Fruit fly (Drosophila melanogaster): ENCODE measurements around the gene chas.

Gene chas

dm6 chrX:17728338-17728737, 29.8 kb upstream of the chas start:
- TF ChIP-seq noc (tag; optimal IDR thresholded peaks at IDR 0.05): no peak

- TF ChIP-seq noc (tag; optimal IDR thresholded peaks at IDR 0.05): no peak
Observed at dm6 chrX:17726551-17727180, 28.1 kb upstream of the chas start.

DNA sequence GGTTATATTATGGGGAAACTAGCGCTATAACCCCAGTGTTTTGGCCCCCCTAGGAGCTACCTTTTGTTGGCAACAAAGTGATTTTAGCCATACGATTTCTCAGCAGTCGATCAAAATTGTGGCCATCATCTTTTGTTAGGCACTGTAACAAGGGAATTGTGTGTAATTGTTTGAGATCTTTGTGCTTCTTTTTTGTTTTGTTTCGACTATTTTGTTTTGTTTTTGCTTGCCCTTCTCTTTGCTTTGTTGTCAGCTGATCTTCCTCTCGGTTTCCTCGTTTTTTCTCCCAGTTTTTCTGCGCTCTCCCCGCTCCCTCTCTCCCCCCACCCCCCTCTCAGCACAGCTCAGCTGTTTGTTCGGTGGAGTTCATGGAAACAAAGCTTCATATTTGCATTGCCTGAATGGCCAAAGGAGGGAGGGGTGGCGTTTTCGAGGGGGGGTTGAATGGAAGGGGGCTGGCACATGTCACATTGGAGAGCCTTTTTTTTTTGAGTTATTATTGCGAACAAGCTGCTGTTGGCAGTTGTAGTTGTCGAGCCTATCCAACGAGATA, 27.5 kb upstream of the chas start:
- no peak for TF ChIP-seq noc (tag; optimal IDR thresholded peaks at IDR 0.05)

- TF ChIP-seq noc (tag; optimal IDR thresholded peaks at IDR 0.05): no peak
Observed at dm6 chrX:17724288-17724914, 25.9 kb upstream of the chas start.

- no peak for TF ChIP-seq noc (tag; optimal IDR thresholded peaks at IDR 0.05)
Observed at dm6 chrX:17722912-17723311, 24.4 kb upstream of the chas start.

dm6 chrX:17720261-17721052, 21.9 kb upstream of the chas start:
- TF ChIP-seq noc (tag; optimal IDR thresholded peaks at IDR 0.05): no peak

- no peak for TF ChIP-seq noc (tag; optimal IDR thresholded peaks at IDR 0.05)
Observed at dm6 chrX:17718927-17719691, 20.6 kb upstream of the chas start.

DNA sequence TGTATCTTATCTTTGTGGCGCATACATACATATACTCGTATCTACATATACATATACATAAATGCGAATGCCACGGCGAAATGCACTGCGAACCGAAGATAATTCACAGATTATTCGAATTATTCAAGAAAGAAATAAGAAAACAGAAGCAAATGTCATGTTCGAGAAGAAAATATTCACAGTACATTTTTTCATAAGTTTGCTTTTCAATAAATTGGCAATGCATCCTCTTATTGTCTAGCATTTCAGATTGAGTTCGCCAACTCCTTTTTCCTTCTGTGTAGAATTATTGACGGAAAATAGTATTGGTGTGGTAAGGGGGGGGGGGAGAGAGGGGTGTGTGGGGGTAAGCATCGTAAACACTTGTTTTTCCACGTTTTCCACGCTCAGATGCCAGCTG, 19.9 kb upstream of the chas start:
- TF ChIP-seq noc (tag; optimal IDR thresholded peaks at IDR 0.05): no peak

DNA sequence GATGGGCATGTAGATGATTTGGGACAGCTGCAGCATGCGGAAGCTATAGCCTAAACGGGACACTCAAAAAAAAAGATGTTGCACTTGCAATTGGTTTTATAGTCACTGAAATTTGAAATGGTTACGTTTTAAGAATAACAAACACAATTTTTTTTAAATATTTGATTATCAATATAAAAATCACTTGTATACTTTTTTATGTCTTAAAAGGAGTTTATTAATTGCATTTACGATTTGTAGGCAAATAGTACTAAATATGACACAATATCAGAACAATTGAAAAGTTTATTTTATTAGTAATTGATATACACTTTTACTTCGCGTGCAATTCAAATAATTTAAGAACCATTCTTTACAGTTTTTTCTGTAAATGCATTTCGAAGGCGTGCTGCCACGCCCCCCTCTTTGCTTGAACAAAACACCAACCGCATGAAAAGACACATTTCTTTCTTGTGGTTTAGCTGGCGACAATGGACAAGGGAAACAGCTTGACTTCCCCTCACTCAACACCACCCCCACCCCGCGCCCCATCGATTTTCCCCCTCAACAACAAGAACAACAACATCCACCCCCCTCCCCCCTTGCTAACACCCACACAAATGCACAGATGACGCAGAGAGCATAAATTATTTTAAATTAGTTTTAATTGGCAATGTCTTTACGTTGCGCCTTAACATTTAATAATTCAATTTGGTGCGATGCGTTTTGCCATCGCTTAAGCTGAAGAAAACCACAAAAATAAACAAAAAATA, 18.5 kb upstream of the chas start:
- TF ChIP-seq noc (tag; optimal IDR thresholded peaks at IDR 0.05): no peak

- TF ChIP-seq noc (tag; optimal IDR thresholded peaks at IDR 0.05): no peak
Observed at dm6 chrX:17714976-17715375, 16.4 kb upstream of the chas start.

DNA sequence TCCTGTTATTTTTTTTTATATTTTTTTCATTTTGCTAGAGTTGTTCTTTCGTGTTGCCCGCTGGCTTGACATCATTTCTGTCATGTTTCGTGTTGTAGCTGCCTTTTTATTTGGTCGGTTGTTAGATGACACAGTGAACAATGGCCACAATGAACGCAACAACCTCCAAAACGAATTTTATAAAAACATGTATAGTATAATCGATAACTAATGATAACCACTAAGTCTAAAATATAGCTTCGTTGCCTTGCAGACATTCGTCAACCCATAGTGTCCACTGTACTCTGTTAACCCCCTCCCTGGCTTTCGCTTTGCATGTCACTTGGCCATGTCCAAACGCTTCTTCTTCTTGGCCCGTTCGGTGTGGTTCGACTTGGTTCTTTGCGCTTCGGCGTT, 15.2 kb upstream of the chas start:
- TF ChIP-seq noc (tag; optimal IDR thresholded peaks at IDR 0.05): peak; percentile 73

dm6 chrX:17712995-17713739, 14.6 kb upstream of the chas start:
- no peak for TF ChIP-seq noc (tag; optimal IDR thresholded peaks at IDR 0.05)

- no peak for TF ChIP-seq noc (tag; optimal IDR thresholded peaks at IDR 0.05)
Observed at dm6 chrX:17712466-17712865, 13.9 kb upstream of the chas start.

DNA sequence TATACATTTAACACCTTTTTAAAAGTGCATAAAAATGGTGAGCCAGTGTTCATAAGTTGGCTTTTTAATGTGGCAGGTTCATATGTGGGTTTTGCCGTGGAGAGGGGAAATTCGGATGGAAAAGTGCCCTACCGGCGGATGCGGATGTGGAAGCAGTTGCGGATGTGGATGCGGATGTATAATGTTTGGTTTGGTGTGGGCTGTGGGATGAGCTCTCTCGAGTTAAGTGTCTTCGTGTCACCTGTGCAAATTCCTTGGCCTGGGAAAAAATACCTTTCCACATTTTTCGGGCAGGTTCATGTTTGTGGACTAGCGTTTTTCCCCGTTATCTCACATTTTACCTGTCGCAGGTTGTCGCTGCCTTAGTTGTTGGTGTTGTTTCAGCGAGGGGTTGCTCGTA, 13.4 kb upstream of the chas start:
- no peak for TF ChIP-seq noc (tag; optimal IDR thresholded peaks at IDR 0.05)

All from whole organism, larva.